Fruit fly (Drosophila melanogaster): ENCODE measurements around the gene CheA29a.

CheA29a gene

dm6 chr2L:8511723-8512122 lies 34.6 kb downstream of the CheA29a start, which contains the start of gene CG13096:
CG13096 (minus strand) TSS chr2L:8511866.
- TF ChIP-seq Sin3A (optimal IDR thresholded peaks at IDR 0.05), result no peak
- no peak for TF ChIP-seq insv (optimal IDR thresholded peaks at IDR 0.05)
- TF ChIP-seq h (optimal IDR thresholded peaks at IDR 0.05), result no peak
- TF ChIP-seq Myc (optimal IDR thresholded peaks at IDR 0.05), result no peak
- no peak for TF ChIP-seq ttk (optimal IDR thresholded peaks at IDR 0.05)
- TF ChIP-seq psq (optimal IDR thresholded peaks at IDR 0.05), result no peak

- no peak for TF ChIP-seq Myc (optimal IDR thresholded peaks at IDR 0.05)
- no peak for TF ChIP-seq psq (optimal IDR thresholded peaks at IDR 0.05)
- TF ChIP-seq insv (optimal IDR thresholded peaks at IDR 0.05), result no peak
- no peak for TF ChIP-seq Sin3A (optimal IDR thresholded peaks at IDR 0.05)
- no peak for TF ChIP-seq ttk (optimal IDR thresholded peaks at IDR 0.05)
- no peak for TF ChIP-seq h (optimal IDR thresholded peaks at IDR 0.05)
These were observed 37.6 kb downstream of the CheA29a start, which contains the start of the genes CG13097 and PIG-U for dm6 chr2L:8514748-8515147. CG13097 (minus strand) TSS chr2L:8514868. PIG-U (plus strand) TSS chr2L:8515096.

DNA sequence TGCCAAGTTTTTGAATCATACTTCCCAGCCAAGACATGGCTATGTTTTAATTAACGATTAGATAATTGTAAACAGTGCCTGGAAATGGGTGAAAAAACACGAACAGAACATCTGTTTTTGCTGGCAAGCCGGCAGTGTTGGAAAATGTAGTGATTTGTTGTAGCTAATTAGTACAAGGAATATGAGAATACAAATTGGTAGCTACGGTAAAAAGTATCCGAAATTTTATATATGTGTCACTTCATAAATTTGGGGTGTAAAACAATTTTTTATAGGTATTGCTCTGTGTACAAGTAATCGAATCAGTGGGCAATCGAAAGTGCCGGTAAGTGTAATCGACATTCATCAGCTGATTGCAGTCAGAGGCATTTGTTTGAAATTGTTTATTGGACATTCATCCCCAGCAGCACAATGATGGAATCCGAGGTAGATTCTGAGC lies 40.1 kb downstream of the CheA29a start, which contains the start of the genes mRpL51 and Uba4:
TSS of gene mRpL51 (minus strand) at position 125 of the 439 bp plus-strand sequence.
TSS of gene Uba4 (plus strand) at position 156 of the 439 bp plus-strand sequence.
- TF ChIP-seq psq (optimal IDR thresholded peaks at IDR 0.05) (no peak), insv (optimal IDR thresholded peaks at IDR 0.05) (no peak), h (optimal IDR thresholded peaks at IDR 0.05) (no peak), Myc (optimal IDR thresholded peaks at IDR 0.05) (no peak), ttk (optimal IDR thresholded peaks at IDR 0.05) (no peak), Sin3A (optimal IDR thresholded peaks at IDR 0.05) (no peak)

DNA sequence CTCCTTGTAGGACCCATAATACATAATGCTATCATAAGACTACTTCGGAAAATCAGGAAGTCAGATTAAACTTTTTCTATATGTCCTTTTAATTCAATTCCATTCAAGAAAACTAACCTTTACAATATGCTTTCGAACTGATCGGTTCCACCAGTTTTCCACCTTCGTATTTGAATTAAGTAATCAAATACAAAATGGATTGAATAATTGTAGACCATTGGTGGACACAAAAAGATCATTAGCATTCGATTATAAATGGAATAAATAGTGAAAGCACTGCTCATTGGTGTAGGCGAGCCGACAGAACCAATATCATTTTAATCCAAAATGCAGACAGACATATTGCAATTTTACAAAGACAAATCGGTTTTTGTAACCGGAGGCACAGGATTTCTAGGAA lies 42.2 kb downstream of the CheA29a start, which contains the start of gene Sgp:
TSS of gene Sgp (plus strand) at position 301 of the 400 bp plus-strand sequence.
- TF ChIP-seq h (optimal IDR thresholded peaks at IDR 0.05), result no peak
- no peak for TF ChIP-seq ttk (optimal IDR thresholded peaks at IDR 0.05)
- no peak for TF ChIP-seq insv (optimal IDR thresholded peaks at IDR 0.05)
- no peak for TF ChIP-seq Myc (optimal IDR thresholded peaks at IDR 0.05)

- no peak for TF ChIP-seq psq (optimal IDR thresholded peaks at IDR 0.05)
- TF ChIP-seq Myc (optimal IDR thresholded peaks at IDR 0.05), result no peak
- no peak for TF ChIP-seq ttk (optimal IDR thresholded peaks at IDR 0.05)
- no peak for TF ChIP-seq insv (optimal IDR thresholded peaks at IDR 0.05)
- no peak for TF ChIP-seq h (optimal IDR thresholded peaks at IDR 0.05)
- no peak for TF ChIP-seq Sin3A (optimal IDR thresholded peaks at IDR 0.05)
These were observed 44.7 kb downstream of the CheA29a start, which contains the start of gene Acer for dm6 chr2L:8521724-8522309. Acer (plus strand) TSS chr2L:8521933.

DNA sequence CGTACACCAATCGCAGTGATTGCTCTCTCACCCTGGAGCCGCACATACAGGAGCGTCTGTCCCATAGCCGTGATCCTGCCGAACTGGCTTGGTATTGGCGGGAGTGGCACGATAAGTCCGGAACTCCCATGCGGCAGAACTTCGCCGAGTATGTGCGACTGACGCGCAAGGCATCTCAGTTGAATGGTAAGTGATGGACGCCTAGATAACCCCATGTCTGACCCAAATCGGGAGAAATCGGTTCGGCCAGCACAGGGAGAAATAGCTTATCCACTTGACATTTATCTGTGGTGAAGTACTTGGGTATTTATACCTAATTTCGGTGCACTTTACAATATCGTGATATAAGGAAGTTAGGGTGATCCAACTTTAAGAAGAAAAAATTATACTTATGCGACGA lies 45.6 kb downstream of the CheA29a start:
- TF ChIP-seq Sin3A (optimal IDR thresholded peaks at IDR 0.05) (no peak), h (optimal IDR thresholded peaks at IDR 0.05) (no peak), insv (optimal IDR thresholded peaks at IDR 0.05) (no peak)

DNA sequence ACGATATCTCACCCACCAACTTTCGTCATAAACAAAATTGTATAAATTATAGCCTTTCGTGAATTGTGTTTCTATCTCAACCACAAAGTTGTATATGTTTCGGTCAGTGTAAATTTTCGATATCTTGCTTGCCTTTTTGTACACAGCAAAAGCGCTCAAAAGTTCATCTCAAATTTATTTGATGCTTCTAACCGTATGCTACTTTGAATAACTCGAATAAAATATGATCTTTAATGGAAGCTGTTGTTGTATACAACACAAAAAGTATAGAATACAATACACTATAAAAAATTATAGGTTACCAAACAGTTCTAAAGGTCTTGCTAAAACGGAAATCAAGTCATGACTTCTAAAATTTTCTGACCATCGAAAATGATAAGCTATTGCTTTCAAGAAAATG lies 47.9 kb downstream of the CheA29a start:
- TF ChIP-seq Sin3A (optimal IDR thresholded peaks at IDR 0.05), result no peak
